Worm (Caenorhabditis elegans): ENCODE data around the gene zipt-2.2.
A peak's percentile ranks its signal among the peaks of the same experiment; 100 is the strongest.

DNA sequence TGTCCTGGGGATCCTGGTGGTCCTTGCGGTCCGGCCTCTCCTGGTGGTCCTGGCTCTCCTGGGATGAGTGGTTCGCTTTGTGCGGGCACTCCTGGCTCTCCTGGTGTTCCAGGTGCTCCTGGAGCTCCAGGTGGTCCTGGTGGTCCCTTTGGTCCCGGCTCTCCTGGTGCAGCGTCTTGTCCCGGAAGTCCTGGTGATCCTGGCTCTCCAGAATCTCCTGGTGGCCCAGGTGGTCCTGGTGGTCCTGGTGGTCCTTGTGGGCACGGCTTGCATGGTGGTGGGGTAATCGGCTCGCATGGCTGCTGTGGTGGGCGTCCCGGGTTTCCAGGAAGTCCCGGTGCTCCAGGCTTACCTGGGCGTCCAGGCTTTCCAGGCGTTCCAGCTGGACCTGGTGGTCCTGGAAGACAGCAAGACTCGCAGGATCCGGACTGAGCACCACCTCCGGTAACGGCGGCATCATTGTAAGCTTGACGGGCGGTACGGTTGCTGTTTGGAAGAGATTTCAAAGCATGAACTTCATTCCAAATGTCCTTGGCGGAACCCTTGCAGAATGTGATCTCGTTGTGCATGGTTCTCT lies 8.8 kb upstream of the zipt-2.2 start:
- TF ChIP-seq T22C8.4 (GFP tag; IDR thresholded peaks at IDR 0.05), result no peak
- TF ChIP-seq ref-1 (GFP tag; conservative IDR thresholded peaks at IDR 0.05), result no peak
- TF ChIP-seq flt-1 (GFP tag; IDR thresholded peaks at IDR 0.05), result peak; percentile 5; the same call in 1 of the 2 replicates
- TF ChIP-seq klf-2 (GFP tag; conservative IDR thresholded peaks at IDR 0.05), result no peak
- no peak for TF ChIP-seq cog-1 (tag; optimal IDR thresholded peaks at IDR 0.05)
- TF ChIP-seq med-1 (GFP tag; optimal IDR thresholded peaks at IDR 0.05; ENCODE audit: insufficient read depth), result no peak
- no peak for TF ChIP-seq tab-1 (GFP tag; IDR thresholded peaks at IDR 0.05)
